Worm (Caenorhabditis elegans) whole organism, young adult: Measurements from ENCODE around the gene K05G3.2.

Experiments
- B0035.1 ChIP-seq: sonication (generic microtip); optimal IDR thresholded peaks from 2 replicates; lab custom pipeline; 2016; ENCODE audit warnings: missing genetic modification characterization, mild to moderate bottlenecking, missing compliant biosample characterization, missing genotype, missing genetic modification reagents
- F22D6.2 ChIP-seq: sonication (generic microtip); optimal IDR thresholded peaks from 2 replicates; lab custom pipeline; 2016; ENCODE audit warnings: mild to moderate bottlenecking, missing genetic modification characterization, missing compliant biosample characterization
- F37B4.10 ChIP-seq: fragments of 200-800 bp; sonication (Bioruptor generic); IDR thresholded peaks from 2 replicates; pipeline ENCODE4 v1.3.6; 2022; ENCODE audit warnings: missing genetic modification characterization, missing compliant biosample characterization
- F39B2.1 ChIP-seq: fragments of 200-800 bp; sonication (Bioruptor generic); IDR thresholded peaks from 2 replicates; pipeline ENCODE4 v1.3.6; 2022; ENCODE audit warnings: missing genetic modification reagents, missing genetic modification characterization, missing compliant biosample characterization
- F49E8.2 ChIP-seq: sonication (generic microtip); optimal IDR thresholded peaks from 3 replicates; lab custom pipeline; 2017; ENCODE audit warnings: missing genetic modification characterization, mild to moderate bottlenecking, missing compliant biosample characterization, antibody characterized with exemption, moderate library complexity; ENCODE audit not compliant: insufficient read depth
- F52B5.7 ChIP-seq: sonication (generic microtip); optimal IDR thresholded peaks from 2 replicates; lab custom pipeline; 2016; ENCODE audit warnings: mild to moderate bottlenecking, missing genetic modification characterization, missing compliant biosample characterization
- F57A8.1 ChIP-seq: fragments of 200-800 bp; sonication (Bioruptor generic); optimal IDR thresholded peaks from 2 replicates; lab custom pipeline; 2018; ENCODE audit warnings: mild to moderate bottlenecking, missing genetic modification characterization, moderate library complexity, missing compliant biosample characterization
- T07F8.4 ChIP-seq: sonication (generic microtip); optimal IDR thresholded peaks from 2 replicates; lab custom pipeline; 2016; ENCODE audit warnings: mild to moderate bottlenecking, missing genetic modification characterization, moderate library complexity, missing compliant biosample characterization
- Y53F4B.3 ChIP-seq: fragments of 200-800 bp; sonication (Bioruptor generic); IDR thresholded peaks from 2 replicates; pipeline ENCODE4 v1.3.6; 2022; ENCODE audit warnings: missing genetic modification reagents, missing genetic modification characterization, missing compliant biosample characterization
- akir-1 ChIP-seq: fragments of 200-800 bp; sonication (Bioruptor generic); optimal IDR thresholded peaks from 2 replicates; lab custom pipeline; 2018; ENCODE audit warnings: mild to moderate bottlenecking, missing genetic modification characterization, moderate library complexity, missing compliant biosample characterization
- dox-1 ChIP-seq: fragments of 200-800 bp; sonication (Bioruptor generic); IDR thresholded peaks from 2 replicates; pipeline ENCODE4 v1.3.6; 2022; ENCODE audit warnings: missing genetic modification reagents, missing genetic modification characterization, missing compliant biosample characterization
- dpff-1 ChIP-seq: sonication (generic microtip); optimal IDR thresholded peaks from 2 replicates; lab custom pipeline; 2017; ENCODE audit warnings: mild to moderate bottlenecking, missing genetic modification characterization, missing compliant biosample characterization
- hmg-1.2 ChIP-seq: fragments of 200-800 bp; sonication (Bioruptor generic); IDR thresholded peaks from 2 replicates; pipeline ENCODE4 v1.3.6; 2022; ENCODE audit warnings: missing genetic modification reagents, missing genetic modification characterization, missing compliant biosample characterization
- lag-1 ChIP-seq: fragments of 200-800 bp; sonication (Bioruptor generic); IDR thresholded peaks from 2 replicates; pipeline ENCODE4 v1.3.6; 2022; ENCODE audit warnings: missing genetic modification reagents, missing genetic modification characterization, missing compliant biosample characterization
- let-607 ChIP-seq, 2 experiments: fragments of 200-800 bp in 1 of 2; sonication (Bioruptor generic) in 1 of 2; sonication (generic microtip) in 1 of 2; optimal IDR thresholded peaks; 2 replicates each; lab custom pipeline; 2016 to 2018; ENCODE audit warnings: mild to moderate bottlenecking in 2 of 2, missing compliant biosample characterization in 2 of 2, missing genetic modification characterization in 2 of 2, moderate library complexity in 2 of 2, missing genotype in 1 of 2
- lin-40 ChIP-seq: sonication (generic microtip); optimal IDR thresholded peaks from 2 replicates; lab custom pipeline; 2016; ENCODE audit warnings: missing genetic modification characterization, mild to moderate bottlenecking, missing compliant biosample characterization, missing genotype, missing genetic modification reagents
- lir-1 ChIP-seq: fragments of 200-800 bp; sonication (Bioruptor generic); conservative IDR thresholded peaks from 2 replicates; pipeline ENCODE4 v1.3.6; 2022; ENCODE audit warnings: missing genetic modification reagents, missing genetic modification characterization, missing compliant biosample characterization
- lsy-27 ChIP-seq: sonication (generic microtip); optimal IDR thresholded peaks from 2 replicates; lab custom pipeline; 2017; ENCODE audit warnings: missing genetic modification characterization, mild to moderate bottlenecking, missing compliant biosample characterization, antibody characterized with exemption, missing genotype, borderline replicate concordance; ENCODE audit not compliant: insufficient read depth
- nhr-120 ChIP-seq: fragments of 200-800 bp; sonication (Bioruptor generic); IDR thresholded peaks from 2 replicates; pipeline ENCODE4 v1.3.6; 2022; ENCODE audit warnings: missing genetic modification characterization, missing compliant biosample characterization
- nhr-179 ChIP-seq: sonication (generic microtip); optimal IDR thresholded peaks from 2 replicates; lab custom pipeline; 2016; ENCODE audit warnings: mild to moderate bottlenecking, missing genetic modification characterization, missing compliant biosample characterization
- nhr-27 ChIP-seq: fragments of 200-800 bp; sonication (Bioruptor generic); optimal IDR thresholded peaks from 2 replicates; lab custom pipeline; 2018; ENCODE audit warnings: mild to moderate bottlenecking, missing genetic modification characterization, moderate library complexity, missing compliant biosample characterization
- nhr-80 ChIP-seq: sonication (generic microtip); optimal IDR thresholded peaks from 2 replicates; lab custom pipeline; 2016; ENCODE audit warnings: missing genetic modification characterization, missing compliant biosample characterization
- nhr-90 ChIP-seq: sonication (generic microtip); optimal IDR thresholded peaks from 2 replicates; lab custom pipeline; 2016; ENCODE audit warnings: missing genotype, mild to moderate bottlenecking, missing genetic modification characterization, missing compliant biosample characterization
- snpc-3.4 ChIP-seq: sonication (generic microtip); optimal IDR thresholded peaks from 2 replicates; lab custom pipeline; 2017; ENCODE audit warnings: missing genetic modification characterization, mild to moderate bottlenecking, missing compliant biosample characterization, antibody characterized with exemption, moderate library complexity, missing genotype, missing genetic modification reagents
- somi-1 ChIP-seq: fragments of 200-800 bp; sonication (Bioruptor generic); optimal IDR thresholded peaks from 2 replicates; lab custom pipeline; 2018; ENCODE audit warnings: mild to moderate bottlenecking, missing genetic modification characterization, missing compliant biosample characterization
- sptf-2 ChIP-seq: fragments of 200-800 bp; sonication (Bioruptor generic); optimal IDR thresholded peaks from 2 replicates; lab custom pipeline; 2018; ENCODE audit warnings: mild to moderate bottlenecking, missing genetic modification characterization, missing compliant biosample characterization
- tbp1 ChIP-seq: fragments of 200-800 bp; sonication (Bioruptor generic); optimal IDR thresholded peaks from 2 replicates; lab custom pipeline; 2018; ENCODE audit warnings: mild to moderate bottlenecking, missing genetic modification characterization, missing compliant biosample characterization

Gene K05G3.2

DNA sequence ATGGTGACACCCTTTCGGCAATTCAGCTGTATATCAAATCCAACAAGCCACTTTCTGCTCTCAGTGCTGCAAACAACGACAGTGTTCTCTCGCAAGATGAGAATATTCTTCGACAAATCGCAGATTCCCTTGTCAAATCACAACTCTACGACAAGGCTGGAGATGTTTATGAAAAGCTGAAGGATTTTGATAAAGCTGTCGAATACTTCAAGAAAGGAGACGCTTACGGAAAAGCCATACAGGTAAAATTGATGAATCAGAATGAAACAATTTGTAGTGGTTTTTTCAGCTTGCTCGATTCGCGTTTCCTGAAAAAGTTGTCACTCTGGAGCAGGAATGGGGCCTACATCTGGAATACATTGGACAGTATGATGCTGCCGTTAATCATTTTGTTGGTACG, 51.4 kb downstream of the K05G3.2 start:
- TF ChIP-seq F39B2.1 (GFP tag; lab: Robert Waterston, UW) (no peak), somi-1 (GFP tag; lab: Kevin White, UChicago) (no peak), akir-1 (GFP tag; lab: Kevin White, UChicago) (no peak), nhr-179 (tag; lab: Kevin White, UChicago) (no peak), sptf-2 (GFP tag; lab: Kevin White, UChicago) (no peak), T07F8.4 (no peak), F37B4.10 (no peak), dox-1 (GFP tag; lab: Robert Waterston, UW) (no peak), nhr-80 (no peak), nhr-90 (tag; lab: Kevin White, UChicago) (no peak), nhr-120 (GFP tag; lab: Robert Waterston, UW) (no peak), F49E8.2 (no peak), B0035.1 (tag; lab: Kevin White, UChicago) (no peak)

DNA sequence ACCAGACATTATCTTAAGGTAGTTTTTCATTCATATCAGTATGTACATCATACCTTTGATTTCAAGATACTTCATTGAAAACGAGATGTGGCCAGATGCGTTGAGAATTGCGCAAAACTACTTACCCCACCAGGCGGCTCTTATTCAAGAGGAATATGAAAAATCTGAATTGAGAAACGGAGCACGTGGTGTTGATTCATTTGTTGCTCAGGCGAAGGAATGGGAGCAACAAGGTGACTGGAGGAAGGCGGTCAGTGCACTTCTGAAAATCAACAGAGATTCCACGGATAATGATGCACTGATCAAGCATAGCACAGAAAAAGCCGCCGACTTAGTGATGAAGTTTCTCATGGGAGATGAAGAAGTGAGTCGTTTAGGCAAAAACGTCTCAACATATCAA, 53.6 kb downstream of the K05G3.2 start:
- no peak for TF ChIP-seq lin-40 (tag; lab: Kevin White, UChicago)
- TF ChIP-seq snpc-3.4 (tag; lab: Kevin White, UChicago) = no peak
- no peak for TF ChIP-seq let-607 (tag; optimal IDR thresholded peaks at IDR 0.05; lab: Kevin White, UChicago)
- TF ChIP-seq nhr-90 (tag; lab: Kevin White, UChicago) = no peak
- TF ChIP-seq lag-1 = no peak
- no peak for TF ChIP-seq tbp1 (GFP tag; lab: Kevin White, UChicago)
- TF ChIP-seq F52B5.7 = no peak
- no peak for TF ChIP-seq F22D6.2
- TF ChIP-seq Y53F4B.3 (GFP tag; lab: Robert Waterston, UW) = no peak
- TF ChIP-seq nhr-27 (tag; lab: Kevin White, UChicago) = no peak
- TF ChIP-seq dpff-1 (tag; lab: Kevin White, UChicago) = no peak
- TF ChIP-seq hmg-1.2 = no peak
- no peak for TF ChIP-seq lsy-27 (tag; lab: Kevin White, UChicago)
- no peak for TF ChIP-seq F57A8.1
- TF ChIP-seq lir-1 (GFP tag; lab: Robert Waterston, UW) = no peak
- TF ChIP-seq, all 124 proteins: peak for 0
